Fruit fly (Drosophila melanogaster) whole organism, wandering third instar larva: ENCODE data around the gene spg.

Experiments used
- Abd-B ChIP-seq: fragments of >200 bp; optimal IDR thresholded peaks from 2 replicates; lab custom pipeline; 2017; ENCODE audit warnings: missing biosample characterization, missing genetic modification characterization
- CG32264 ChIP-seq: fragments of 200-800 bp; sonication (Bioruptor generic); optimal IDR thresholded peaks from 2 replicates; lab custom pipeline; 2016; ENCODE audit warnings: missing biosample characterization, missing genetic modification characterization
- CG9705 ChIP-seq: fragments of 200-800 bp; sonication (Bioruptor generic); optimal IDR thresholded peaks from 2 replicates; lab custom pipeline; 2018; ENCODE audit warnings: missing biosample characterization, mild to moderate bottlenecking, missing genetic modification characterization
- CrebA ChIP-seq: fragments of 200-800 bp; sonication (Bioruptor generic); optimal IDR thresholded peaks from 2 replicates; lab custom pipeline; 2016; ENCODE audit warnings: missing biosample characterization, mild to moderate bottlenecking, missing genetic modification characterization, borderline replicate concordance
- Dfd ChIP-seq: fragments of >200 bp; optimal IDR thresholded peaks from 2 replicates; lab custom pipeline; 2017; ENCODE audit warnings: missing biosample characterization, missing genetic modification characterization
- Dif ChIP-seq: fragments of 200-275, 200-300 bp; sonication (Bioruptor generic); optimal IDR thresholded peaks from 2 replicates; lab custom pipeline; 2018; ENCODE audit warnings: missing biosample characterization, missing genetic modification characterization; ENCODE audit not compliant: partially characterized antibody
- GATAd ChIP-seq: sonication (Bioruptor generic); optimal IDR thresholded peaks from 2 replicates; lab custom pipeline; 2016; ENCODE audit warnings: missing biosample characterization, missing genetic modification characterization
- HLH106 ChIP-seq: fragments of 200-800 bp; optimal IDR thresholded peaks from 3 replicates; lab custom pipeline; 2019; ENCODE audit warnings: missing biosample characterization, mild to moderate bottlenecking, missing genetic modification characterization, moderate library complexity
- Hnf4 ChIP-seq: fragments of 200-800 bp; sonication (Bioruptor generic); optimal IDR thresholded peaks from 2 replicates; lab custom pipeline; 2016; ENCODE audit warnings: missing biosample characterization, mild to moderate bottlenecking, missing genetic modification characterization
- Hr78 ChIP-seq: fragments of >200 bp; optimal IDR thresholded peaks from 2 replicates; lab custom pipeline; 2017; ENCODE audit warnings: missing biosample characterization, missing genetic modification characterization
- Hr83 ChIP-seq: fragments of 200-300 bp; sonication (Bioruptor generic); optimal IDR thresholded peaks from 2 replicates; lab custom pipeline; 2016; ENCODE audit warnings: missing biosample characterization, mild to moderate bottlenecking, missing genetic modification characterization, moderate library complexity; ENCODE audit not compliant: poor library complexity, severe bottlenecking
- Jra ChIP-seq: sonication (Bioruptor generic); optimal IDR thresholded peaks from 2 replicates; lab custom pipeline; 2016; ENCODE audit warnings: missing biosample characterization, missing genetic modification characterization
- Mio ChIP-seq: sonication (Bioruptor generic); optimal IDR thresholded peaks from 2 replicates; lab custom pipeline; 2016; ENCODE audit warnings: missing biosample characterization, missing genetic modification characterization
- N ChIP-seq: fragments of >200 bp; optimal IDR thresholded peaks from 2 replicates; lab custom pipeline; 2018; ENCODE audit warnings: missing biosample characterization, missing external identifiers, missing genetic modification characterization
- OdsH ChIP-seq: fragments of 200-800 bp; sonication (Bioruptor generic); optimal IDR thresholded peaks from 2 replicates; lab custom pipeline; 2016; ENCODE audit warnings: missing biosample characterization, mild to moderate bottlenecking, missing genetic modification characterization
- Rel ChIP-seq, 2 experiments: fragments of 200-800 bp; sonication (Bioruptor generic) in 1 of 2; optimal IDR thresholded peaks; 2 replicates in 1 of 2; 3 replicates in 1 of 2; lab custom pipeline; 2016 to 2019; ENCODE audit warnings: mild to moderate bottlenecking in 2 of 2, missing biosample characterization in 2 of 2, missing genetic modification characterization in 2 of 2, moderate library complexity in 1 of 2
- Sp1 ChIP-seq: fragments of 200-800 bp; sonication (Bioruptor generic); optimal IDR thresholded peaks from 3 replicates; lab custom pipeline; 2019; ENCODE audit warnings: missing biosample characterization, mild to moderate bottlenecking, missing genetic modification characterization, moderate library complexity
- Vsx2 ChIP-seq: fragments of 200-300, 225-300 bp; sonication (Bioruptor generic); optimal IDR thresholded peaks from 2 replicates; lab custom pipeline; 2018; ENCODE audit warnings: missing biosample characterization, missing genetic modification characterization; ENCODE audit not compliant: partially characterized antibody
- br ChIP-seq: fragments of 200-800 bp; sonication (Bioruptor generic); optimal IDR thresholded peaks from 2 replicates; lab custom pipeline; 2016; ENCODE audit warnings: missing biosample characterization, missing genetic modification characterization
- brk ChIP-seq: fragments of 200-800 bp; sonication (Bioruptor generic); optimal IDR thresholded peaks from 2 replicates; lab custom pipeline; 2016; ENCODE audit warnings: missing biosample characterization, mild to moderate bottlenecking, missing genetic modification characterization
- dl ChIP-seq, 2 experiments: fragments of 175-275, 200-275 bp in 1 of 2; fragments of 200-275 bp in 1 of 2; sonication (Bioruptor generic); optimal IDR thresholded peaks; lab custom pipeline; 2018; ENCODE audit warnings: mild to moderate bottlenecking in 2 of 2, missing biosample characterization in 2 of 2, missing genetic modification characterization in 2 of 2, moderate library complexity in 2 of 2; ENCODE audit not compliant: partially characterized antibody in 2 of 2, insufficient read depth in 1 of 2
- dmrt93B ChIP-seq: fragments of 200-800 bp; sonication (Bioruptor generic); optimal IDR thresholded peaks from 2 replicates; lab custom pipeline; 2018; ENCODE audit warnings: missing biosample characterization, mild to moderate bottlenecking, missing genetic modification characterization
- dsf ChIP-seq: sonication (Bioruptor generic); optimal IDR thresholded peaks from 2 replicates; lab custom pipeline; 2016; ENCODE audit warnings: missing biosample characterization, missing genetic modification characterization, borderline replicate concordance
- ey ChIP-seq: fragments of 200-800 bp; sonication (Bioruptor generic); optimal IDR thresholded peaks from 2 replicates; lab custom pipeline; 2016; ENCODE audit warnings: missing biosample characterization, missing genetic modification characterization
- foxo ChIP-seq, 2 experiments: fragments of 200-800 bp; sonication (Bioruptor generic); optimal IDR thresholded peaks; 2 replicates in 1 of 2; 3 replicates in 1 of 2; lab custom pipeline; 2016 to 2017; ENCODE audit warnings: missing biosample characterization in 2 of 2, missing genetic modification characterization in 2 of 2
- fru ChIP-seq: fragments of 200-800 bp; sonication (Bioruptor generic); optimal IDR thresholded peaks from 3 replicates; lab custom pipeline; 2016; ENCODE audit warnings: missing biosample characterization, mild to moderate bottlenecking, missing genetic modification characterization
- h ChIP-seq: fragments of 200-800 bp; sonication (Bioruptor generic); optimal IDR thresholded peaks from 3 replicates; lab custom pipeline; 2016; ENCODE audit warnings: missing biosample characterization, mild to moderate bottlenecking, missing genetic modification characterization
- jim ChIP-seq: fragments of 175-275, 200-325 bp; sonication (Bioruptor generic); optimal IDR thresholded peaks from 2 replicates; lab custom pipeline; 2016; ENCODE audit warnings: missing biosample characterization, mild to moderate bottlenecking, missing genetic modification characterization
- lola ChIP-seq: fragments of >200 bp; optimal IDR thresholded peaks from 2 replicates; lab custom pipeline; 2017; ENCODE audit warnings: missing biosample characterization, missing genetic modification characterization
- pan ChIP-seq: fragments of >200 bp; optimal IDR thresholded peaks from 2 replicates; lab custom pipeline; 2017
- psq ChIP-seq: fragments of 200-800 bp; sonication (Bioruptor generic); optimal IDR thresholded peaks from 3 replicates; lab custom pipeline; 2017; ENCODE audit warnings: missing biosample characterization, mild to moderate bottlenecking, missing genetic modification characterization, moderate library complexity
- rgr ChIP-seq: fragments of 200-800 bp; sonication (Bioruptor generic); optimal IDR thresholded peaks from 3 replicates; lab custom pipeline; 2016; ENCODE audit warnings: missing biosample characterization, mild to moderate bottlenecking, missing genetic modification characterization
- tai ChIP-seq: sonication (Bioruptor generic); optimal IDR thresholded peaks from 2 replicates; lab custom pipeline; 2016; ENCODE audit warnings: missing biosample characterization, missing genetic modification characterization
- usp ChIP-seq: fragments of >200 bp; optimal IDR thresholded peaks from 2 replicates; lab custom pipeline; 2017; ENCODE audit warnings: missing biosample characterization, missing genetic modification characterization
- woc ChIP-seq: sonication (Bioruptor generic); optimal IDR thresholded peaks from 2 replicates; lab custom pipeline; 2016; ENCODE audit warnings: missing biosample characterization, mild to moderate bottlenecking, missing genetic modification characterization

The spg gene

dm6 chr3R:28858241-28858647 is 13.2 kb downstream of the spg start:
- TF ChIP-seq woc (GFP tag; lab: Kevin White, UChicago) (no peak), psq (GFP tag; lab: Kevin White, UChicago) (peak; percentile 22), Dif (GFP tag; lab: Kevin White, UChicago) (peak; percentile 4), Sp1 (peak; percentile 80), tai (GFP tag; lab: Kevin White, UChicago) (no peak), HLH106 (tag; lab: Kevin White, UChicago) (no peak), GATAd (GFP tag; lab: Kevin White, UChicago) (no peak), dmrt93B (GFP tag; lab: Kevin White, UChicago) (no peak), CrebA (GFP tag; lab: Kevin White, UChicago) (peak; percentile 70), N (GFP tag; lab: Kevin White, UChicago) (no peak), jim (GFP tag; lab: Kevin White, UChicago) (no peak), CG32264 (GFP tag; lab: Kevin White, UChicago) (no peak), Mio (no peak), OdsH (no peak), usp (GFP tag; lab: Kevin White, UChicago) (no peak), brk (GFP tag; lab: Kevin White, UChicago) (peak; percentile 1), Hr83 (GFP tag; lab: Kevin White, UChicago) (peak; percentile 41), ey (no peak), Rel (GFP tag; optimal IDR thresholded peaks at IDR 0.05; lab: Kevin White, UChicago) (peak; percentile 81), Rel (tag; optimal IDR thresholded peaks at IDR 0.05; lab: Kevin White, UChicago) (peak; percentile 21), dsf (no peak), foxo (GFP tag; optimal IDR thresholded peaks at IDR 0.05; lab: Kevin White, UChicago) (no peak), CG9705 (peak; percentile 6), br (GFP tag; lab: Kevin White, UChicago) (no peak), h (GFP tag; lab: Kevin White, UChicago) (peak; percentile 25), rgr (GFP tag; lab: Kevin White, UChicago) (no peak)

- peak; percentile 34 for TF ChIP-seq h (GFP tag; lab: Kevin White, UChicago)
- TF ChIP-seq Dif (GFP tag; lab: Kevin White, UChicago): peak; percentile 79
- no peak for TF ChIP-seq Rel (GFP tag; optimal IDR thresholded peaks at IDR 0.05; lab: Kevin White, UChicago)
- TF ChIP-seq Rel (tag; optimal IDR thresholded peaks at IDR 0.05; lab: Kevin White, UChicago): peak; percentile 67
- TF ChIP-seq Abd-B (GFP tag; lab: Kevin White, UChicago): no peak
- TF ChIP-seq tai (GFP tag; lab: Kevin White, UChicago): no peak
- peak; percentile 8 for TF ChIP-seq Sp1
- TF ChIP-seq psq (GFP tag; lab: Kevin White, UChicago): peak; percentile 41
- TF ChIP-seq pan (lab: Kevin White, UChicago): no peak
- TF ChIP-seq br (GFP tag; lab: Kevin White, UChicago): peak; percentile 28
- peak; percentile 74 to 87 for TF ChIP-seq dl (GFP tag; optimal IDR thresholded peaks at IDR 0.05; lab: Kevin White, UChicago; ENCODE audit: insufficient read depth in 1 of 2, partially characterized antibody in 2 of 2)
- TF ChIP-seq lola: no peak
- peak; percentile 87 for TF ChIP-seq Vsx2 (GFP tag; lab: Kevin White, UChicago)
- no peak for TF ChIP-seq CG9705
- TF ChIP-seq OdsH: peak; percentile 14
- no peak for TF ChIP-seq GATAd (GFP tag; lab: Kevin White, UChicago)
- no peak for TF ChIP-seq jim (GFP tag; lab: Kevin White, UChicago)
- TF ChIP-seq CrebA (GFP tag; lab: Kevin White, UChicago): peak; percentile 42
- peak; percentile 3 for TF ChIP-seq fru (GFP tag; lab: Kevin White, UChicago)
- TF ChIP-seq Hr83 (GFP tag; lab: Kevin White, UChicago): peak; percentile 87
- TF ChIP-seq foxo (GFP tag; optimal IDR thresholded peaks at IDR 0.05; lab: Kevin White, UChicago): peak in 1 of 2 experiments; percentile 25
- no peak for TF ChIP-seq Dfd (GFP tag; lab: Kevin White, UChicago)
- peak; percentile 28 for TF ChIP-seq Hnf4 (GFP tag; lab: Kevin White, UChicago)
- TF ChIP-seq rgr (GFP tag; lab: Kevin White, UChicago): no peak
These were observed 14.0 kb downstream of the spg start, which contains the start of gene Inx3 for dm6 chr3R:28859058-28859526. TSS of gene Inx3 (minus strand) at chr3R:28859497.

dm6 chr3R:28860582-28860981 is 15.5 kb downstream of the spg start:
- TF ChIP-seq Jra (GFP tag; lab: Kevin White, UChicago): no peak
- TF ChIP-seq psq (GFP tag; lab: Kevin White, UChicago): no peak
- no peak for TF ChIP-seq foxo (GFP tag; optimal IDR thresholded peaks at IDR 0.05; lab: Kevin White, UChicago)
- no peak for TF ChIP-seq Dfd (GFP tag; lab: Kevin White, UChicago)
- no peak for TF ChIP-seq lola
- no peak for TF ChIP-seq Rel (GFP tag; optimal IDR thresholded peaks at IDR 0.05; lab: Kevin White, UChicago)
- no peak for TF ChIP-seq Rel (tag; optimal IDR thresholded peaks at IDR 0.05; lab: Kevin White, UChicago)
- TF ChIP-seq Dif (GFP tag; lab: Kevin White, UChicago): no peak
- TF ChIP-seq Hr78 (GFP tag; lab: Kevin White, UChicago): no peak
- no peak for TF ChIP-seq dmrt93B (GFP tag; lab: Kevin White, UChicago)
- TF ChIP-seq GATAd (GFP tag; lab: Kevin White, UChicago): no peak
- TF ChIP-seq CG9705: no peak
- no peak for TF ChIP-seq fru (GFP tag; lab: Kevin White, UChicago)
- TF ChIP-seq OdsH: no peak
- TF ChIP-seq Sp1: no peak
- no peak for TF ChIP-seq h (GFP tag; lab: Kevin White, UChicago)
- no peak for TF ChIP-seq woc (GFP tag; lab: Kevin White, UChicago)
- no peak for TF ChIP-seq CG32264 (GFP tag; lab: Kevin White, UChicago)
